Fruit fly (Drosophila melanogaster): Measurements from ENCODE around the gene sala.

Gene sala

DNA sequence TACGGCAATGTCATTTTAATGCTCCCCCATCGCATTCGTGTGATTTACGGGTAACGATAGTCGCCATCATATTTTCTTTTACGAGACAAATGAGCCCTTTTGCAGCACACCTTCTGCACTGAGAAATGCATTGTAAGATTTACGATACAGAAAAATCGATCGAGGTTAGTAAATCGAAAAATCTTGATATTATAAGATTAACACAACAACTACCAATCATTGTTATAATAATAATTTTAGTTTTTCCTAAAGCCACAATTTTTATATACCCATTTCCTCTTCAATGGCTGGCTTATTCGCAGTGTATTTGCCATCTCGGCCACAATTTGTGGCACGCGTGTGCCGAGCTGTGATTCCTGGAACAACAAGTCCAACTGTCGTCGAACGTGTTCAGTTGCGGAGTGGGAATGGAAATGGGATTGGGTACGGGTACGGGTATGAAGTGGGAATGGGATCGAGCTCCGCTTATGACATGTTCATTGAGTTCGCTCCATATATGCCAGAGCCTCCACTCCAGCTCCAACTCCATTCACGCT is 12.5 kb upstream of the sala start (continued):
- TF ChIP-seq CG5245 (GFP tag; optimal IDR thresholded peaks at IDR 0.05) (no peak), CG3995 (GFP tag; optimal IDR thresholded peaks at IDR 0.05) (no peak), corto (GFP tag; optimal IDR thresholded peaks at IDR 0.05) (no peak), Eip74EF (GFP tag; optimal IDR thresholded peaks at IDR 0.05) (no peak), CG10267 (tag; optimal IDR thresholded peaks at IDR 0.05) (peak; percentile 15), CG31388 (GFP tag; optimal IDR thresholded peaks at IDR 0.05) (no peak), CG11398 (GFP tag; optimal IDR thresholded peaks at IDR 0.05) (no peak), CG8478 (optimal IDR thresholded peaks at IDR 0.05) (no peak), Awh (GFP tag; IDR thresholded peaks at IDR 0.05) (no peak), tap (tag; optimal IDR thresholded peaks at IDR 0.05) (peak; percentile 28), Hand (GFP tag; optimal IDR thresholded peaks at IDR 0.05) (no peak), CG34224 (GFP tag; IDR thresholded peaks at IDR 0.05; ENCODE audit: partially characterized antibody) (no peak), dmrt99B (tag; optimal IDR thresholded peaks at IDR 0.05) (peak; percentile 19), Nf-YA (GFP tag; IDR thresholded peaks at IDR 0.05) (no peak), mld (GFP tag; IDR thresholded peaks at IDR 0.05; ENCODE audit: partially characterized antibody) (no peak), dmrt11E (tag; optimal IDR thresholded peaks at IDR 0.05) (peak; percentile 57), CG9727 (GFP tag; optimal IDR thresholded peaks at IDR 0.05) (peak; percentile 49), CG43689 (GFP tag; IDR thresholded peaks at IDR 0.05) (no peak), CG13424 (tag; optimal IDR thresholded peaks at IDR 0.05) (no peak), lov (optimal IDR thresholded peaks at IDR 0.05) (no peak), lov (GFP tag; IDR thresholded peaks at IDR 0.05) (no peak), jumu (GFP tag; optimal IDR thresholded peaks at IDR 0.05) (no peak), pnt (GFP tag; optimal IDR thresholded peaks at IDR 0.05) (no peak), CG4282 (GFP tag; optimal IDR thresholded peaks at IDR 0.05) (no peak), CG15269 (tag; optimal IDR thresholded peaks at IDR 0.05) (no peak), Sox102F (GFP tag; optimal IDR thresholded peaks at IDR 0.05) (peak; percentile 31), sr (GFP tag; IDR thresholded peaks at IDR 0.05) (no peak), CG12659 (GFP tag; optimal IDR thresholded peaks at IDR 0.05) (no peak), CG9609 (GFP tag; optimal IDR thresholded peaks at IDR 0.05) (no peak), CG10543 (GFP tag; optimal IDR thresholded peaks at IDR 0.05) (no peak), CG3407 (GFP tag; optimal IDR thresholded peaks at IDR 0.05) (no peak), CG6654 (GFP tag; optimal IDR thresholded peaks at IDR 0.05) (no peak), bsh (GFP tag; optimal IDR thresholded peaks at IDR 0.05) (peak in 1 of 2 experiments; percentile 51), jing (GFP tag; optimal IDR thresholded peaks at IDR 0.05) (no peak), MESR4 (GFP tag; optimal IDR thresholded peaks at IDR 0.05) (no peak), CG6791 (GFP tag; IDR thresholded peaks at IDR 0.05; ENCODE audit: partially characterized antibody) (no peak), PHDP (tag; optimal IDR thresholded peaks at IDR 0.05) (no peak), hb (GFP tag; IDR thresholded peaks at IDR 0.05; ENCODE audit: partially characterized antibody) (no peak), H2.0 (GFP tag; IDR thresholded peaks at IDR 0.05) (no peak), TFAM (GFP tag; optimal IDR thresholded peaks at IDR 0.05) (no peak), vnd (GFP tag; IDR thresholded peaks at IDR 0.05; ENCODE audit: partially characterized antibody) (no peak), Blimp-1 (GFP tag; optimal IDR thresholded peaks at IDR 0.05) (peak; percentile 41), Bteb2 (GFP tag; optimal IDR thresholded peaks at IDR 0.05) (no peak), CG4328 (GFP tag; optimal IDR thresholded peaks at IDR 0.05) (no peak), Stat92E (GFP tag; optimal IDR thresholded peaks at IDR 0.05) (peak in 1 of 3 experiments; percentile 81), CG8765 (GFP tag; IDR thresholded peaks at IDR 0.05) (no peak; the same call in 1 of the 2 replicates), ranshi (GFP tag; IDR thresholded peaks at IDR 0.05) (no peak), sens (GFP tag) (peak; percentile 70), p53 (GFP tag; optimal IDR thresholded peaks at IDR 0.05) (no peak), nau (GFP tag; optimal IDR thresholded peaks at IDR 0.05) (no peak)
